Fruit fly (Drosophila melanogaster) whole organism, prepupa: ENCODE data around the gene vito.

Experiments
- Blimp-1 ChIP-seq: fragments of 200-800 bp; sonication (Bioruptor generic); optimal IDR thresholded peaks from 3 replicates; lab custom pipeline; 2017; ENCODE audit warnings: missing biosample characterization, missing genetic modification characterization, mild to moderate bottlenecking, moderate library complexity, missing genetic modification reagents
- CG10631 ChIP-seq: fragments of 200-800 bp; sonication (Bioruptor generic); optimal IDR thresholded peaks from 2 replicates; lab custom pipeline; 2016; ENCODE audit warnings: missing biosample characterization, missing genetic modification characterization
- CG11294 ChIP-seq: fragments of 200-800 bp; sonication (Bioruptor generic); IDR thresholded peaks from 2 replicates; pipeline ENCODE4 v1.3.6; 2022; ENCODE audit warnings: missing biosample characterization, missing genetic modification characterization
- CG11762 ChIP-seq: fragments of 200-800 bp; sonication (Bioruptor generic); optimal IDR thresholded peaks from 3 replicates; lab custom pipeline; 2016; ENCODE audit warnings: missing biosample characterization, missing genetic modification characterization; ENCODE audit not compliant: insufficient read depth
- CG11902 ChIP-seq: fragments of 200-800 bp; sonication (Bioruptor generic); optimal IDR thresholded peaks from 3 replicates; lab custom pipeline; 2016; ENCODE audit warnings: missing biosample characterization, missing genetic modification characterization
- CG15336 ChIP-seq: fragments of 200-800 bp; sonication (Bioruptor generic); IDR thresholded peaks from 2 replicates; pipeline ENCODE4 v1.3.6; 2022; ENCODE audit warnings: missing biosample characterization, missing genetic modification characterization
- CG1621 ChIP-seq: fragments of 200-800 bp; sonication (Bioruptor generic); optimal IDR thresholded peaks from 3 replicates; lab custom pipeline; 2018; ENCODE audit warnings: missing biosample characterization, mild to moderate bottlenecking, missing genetic modification characterization
- CG3032 ChIP-seq: fragments of 200-800 bp; optimal IDR thresholded peaks from 2 replicates; lab custom pipeline; 2019; ENCODE audit warnings: missing biosample characterization, mild to moderate bottlenecking, missing genetic modification characterization, moderate library complexity
- CG31627 ChIP-seq: fragments of 200-800 bp; sonication (Bioruptor generic); optimal IDR thresholded peaks from 3 replicates; lab custom pipeline; 2016; ENCODE audit warnings: missing biosample characterization, missing genetic modification characterization
- CG32006 ChIP-seq: fragments of 200-800 bp; sonication (Bioruptor generic); optimal IDR thresholded peaks from 3 replicates; lab custom pipeline; 2017; ENCODE audit warnings: missing biosample characterization, mild to moderate bottlenecking, missing genetic modification characterization
- CG34406 ChIP-seq: fragments of 200-800 bp; sonication (Bioruptor generic); optimal IDR thresholded peaks from 3 replicates; lab custom pipeline; 2016; ENCODE audit warnings: missing biosample characterization, missing genetic modification characterization
- CG3919 ChIP-seq: fragments of 200-800 bp; sonication (Bioruptor generic); optimal IDR thresholded peaks from 3 replicates; lab custom pipeline; 2016; ENCODE audit warnings: missing biosample characterization, missing genetic modification characterization
- CG6163 ChIP-seq: fragments of 200-800 bp; sonication (Bioruptor generic); IDR thresholded peaks from 3 replicates; pipeline ENCODE4 v1.3.6; 2022; ENCODE audit warnings: missing biosample characterization, missing genetic modification characterization
- CG6792 ChIP-seq: fragments of 200-800 bp; sonication (Bioruptor generic); optimal IDR thresholded peaks from 3 replicates; lab custom pipeline; 2016; ENCODE audit warnings: missing biosample characterization, missing genetic modification characterization
- CG6854 ChIP-seq: fragments of 200-800 bp; sonication (Bioruptor generic); optimal IDR thresholded peaks from 2 replicates; lab custom pipeline; 2017; ENCODE audit warnings: missing biosample characterization, mild to moderate bottlenecking, missing genetic modification characterization
- CG7368 ChIP-seq: fragments of 200-800 bp; sonication (Bioruptor generic); optimal IDR thresholded peaks from 3 replicates; lab custom pipeline; 2016; ENCODE audit warnings: missing biosample characterization, missing genetic modification characterization
- CG8119 ChIP-seq: fragments of 200-800 bp; sonication (Bioruptor generic); IDR thresholded peaks from 3 replicates; pipeline ENCODE4 v1.3.6; 2022; ENCODE audit warnings: missing biosample characterization, missing genetic modification characterization
- CG8319 ChIP-seq: fragments of 200-800 bp; sonication (Bioruptor generic); optimal IDR thresholded peaks from 3 replicates; lab custom pipeline; 2016; ENCODE audit warnings: missing biosample characterization, missing genetic modification characterization
- CG8632 ChIP-seq: fragments of 200-800 bp; sonication (Bioruptor generic); optimal IDR thresholded peaks from 3 replicates; lab custom pipeline; 2016; ENCODE audit warnings: missing biosample characterization, missing genetic modification characterization
- CG9139 ChIP-seq: fragments of 200-800 bp; sonication (Bioruptor generic); optimal IDR thresholded peaks from 3 replicates; lab custom pipeline; 2017; ENCODE audit warnings: missing biosample characterization, mild to moderate bottlenecking, missing genetic modification characterization
- Eip78C ChIP-seq: fragments of 200-800 bp; sonication (Bioruptor generic); peaks from one replicate; lab custom pipeline; 2016; ENCODE audit warnings: missing biosample characterization, missing genetic modification characterization
- Eip93F ChIP-seq: fragments of 200-800 bp; sonication (Bioruptor generic); optimal IDR thresholded peaks from 2 replicates; lab custom pipeline; 2016; ENCODE audit warnings: missing biosample characterization, mild to moderate bottlenecking, missing genetic modification characterization
- Ets96B ChIP-seq: fragments of 200-800 bp; optimal IDR thresholded peaks from 2 replicates; lab custom pipeline; 2019; ENCODE audit warnings: missing biosample characterization, mild to moderate bottlenecking, missing genetic modification characterization, moderate library complexity
- Gug ChIP-seq: fragments of 200-800 bp; sonication (Bioruptor generic); IDR thresholded peaks from 2 replicates; pipeline ENCODE4 v1.3.6; 2022; ENCODE audit warnings: missing biosample characterization, missing genetic modification characterization
- Hr38 ChIP-seq: sonication (Bioruptor generic); optimal IDR thresholded peaks from 2 replicates; lab custom pipeline; 2016; ENCODE audit warnings: missing biosample characterization, missing genetic modification characterization
- Hr39 ChIP-seq: fragments of 200-800 bp; sonication (Bioruptor generic); optimal IDR thresholded peaks from 2 replicates; lab custom pipeline; 2016; ENCODE audit warnings: missing biosample characterization, missing genetic modification characterization
- Hr4 ChIP-seq: fragments of 200-800 bp; sonication (Bioruptor generic); optimal IDR thresholded peaks from 3 replicates; lab custom pipeline; 2016; ENCODE audit warnings: missing biosample characterization, missing genetic modification characterization
- Lpt ChIP-seq: fragments of 200-800 bp; sonication (Bioruptor generic); optimal IDR thresholded peaks from 3 replicates; lab custom pipeline; 2016; ENCODE audit warnings: missing biosample characterization, missing genetic modification characterization
- OdsH ChIP-seq: fragments of 200-800 bp; sonication (Bioruptor generic); optimal IDR thresholded peaks from 3 replicates; lab custom pipeline; 2016; ENCODE audit warnings: missing biosample characterization, missing genetic modification characterization
- Smox ChIP-seq: fragments of 200-800 bp; sonication (Bioruptor generic); optimal IDR thresholded peaks from 3 replicates; lab custom pipeline; 2016; ENCODE audit warnings: missing biosample characterization, missing genetic modification characterization
- Sox14 ChIP-seq: fragments of 200-800 bp; sonication (Bioruptor generic); optimal IDR thresholded peaks from 3 replicates; lab custom pipeline; 2016; ENCODE audit warnings: missing biosample characterization, missing genetic modification characterization
- Sox15 ChIP-seq: fragments of 200-800 bp; sonication (Bioruptor generic); optimal IDR thresholded peaks from 3 replicates; lab custom pipeline; 2016; ENCODE audit warnings: missing biosample characterization, missing genetic modification characterization
- achi ChIP-seq: fragments of 200-800 bp; sonication (Bioruptor generic); optimal IDR thresholded peaks from 3 replicates; lab custom pipeline; 2016; ENCODE audit warnings: missing biosample characterization, missing genetic modification characterization
- acj6 ChIP-seq: fragments of 200-800 bp; sonication (Bioruptor generic); optimal IDR thresholded peaks from 3 replicates; lab custom pipeline; 2016; ENCODE audit warnings: missing biosample characterization, missing genetic modification characterization
- cyc ChIP-seq: fragments of 200-800 bp; sonication (Bioruptor generic); optimal IDR thresholded peaks from 3 replicates; lab custom pipeline; 2016; ENCODE audit warnings: missing biosample characterization, missing genetic modification characterization
- dsx ChIP-seq: fragments of 200-800 bp; optimal IDR thresholded peaks from 3 replicates; lab custom pipeline; 2019; ENCODE audit warnings: missing biosample characterization, mild to moderate bottlenecking, missing genetic modification characterization, moderate library complexity; ENCODE audit not compliant: poor library complexity, severe bottlenecking
- eg ChIP-seq: fragments of 200-800 bp; sonication (Bioruptor generic); IDR thresholded peaks from 3 replicates; pipeline ENCODE4 v1.3.6; 2022; ENCODE audit warnings: missing biosample characterization, missing genetic modification characterization
- esn ChIP-seq: fragments of 200-800 bp; sonication (Bioruptor generic); optimal IDR thresholded peaks from 2 replicates; lab custom pipeline; 2016; ENCODE audit warnings: missing biosample characterization, mild to moderate bottlenecking, missing genetic modification characterization, moderate library complexity
- fd59A ChIP-seq: fragments of 200-800 bp; sonication (Bioruptor generic); optimal IDR thresholded peaks from 2 replicates; lab custom pipeline; 2017; ENCODE audit warnings: missing biosample characterization, mild to moderate bottlenecking, missing genetic modification characterization, missing genetic modification reagents
- fkh ChIP-seq: fragments of 200-800 bp; sonication (Bioruptor generic); optimal IDR thresholded peaks from 3 replicates; lab custom pipeline; 2017; ENCODE audit warnings: missing biosample characterization, mild to moderate bottlenecking, missing genetic modification characterization, moderate library complexity
- lz ChIP-seq: fragments of 200-800 bp; sonication (Bioruptor generic); optimal IDR thresholded peaks from 3 replicates; lab custom pipeline; 2016; ENCODE audit warnings: missing biosample characterization, missing genetic modification characterization
- net ChIP-seq: fragments of 200-800 bp; sonication (Bioruptor generic); optimal IDR thresholded peaks from 3 replicates; lab custom pipeline; 2016; ENCODE audit warnings: missing biosample characterization, missing genetic modification characterization
- pdm3 ChIP-seq: fragments of 200-800 bp; sonication (Bioruptor generic); optimal IDR thresholded peaks from 3 replicates; lab custom pipeline; 2016; ENCODE audit warnings: missing biosample characterization, missing genetic modification characterization
- salr ChIP-seq, 2 experiments: fragments of 200-800 bp; sonication (Bioruptor generic); optimal IDR thresholded peaks; 3 replicates each; lab custom pipeline; 2016 to 2018; ENCODE audit warnings: missing biosample characterization in 2 of 2, missing genetic modification characterization in 2 of 2, mild to moderate bottlenecking in 1 of 2
- spab ChIP-seq: fragments of 200-800 bp; sonication (Bioruptor generic); optimal IDR thresholded peaks from 2 replicates; lab custom pipeline; 2017; ENCODE audit warnings: missing biosample characterization, mild to moderate bottlenecking, missing genetic modification characterization, missing genetic modification reagents
- ss ChIP-seq, 2 experiments: fragments of 200-800 bp; sonication (Bioruptor generic); optimal IDR thresholded peaks; 2 replicates in 1 of 2; 3 replicates in 1 of 2; lab custom pipeline; 2017 to 2018; ENCODE audit warnings: mild to moderate bottlenecking in 2 of 2, missing biosample characterization in 2 of 2, missing genetic modification characterization in 2 of 2, moderate library complexity in 1 of 2
- svp ChIP-seq: fragments of 200-800 bp; sonication (Bioruptor generic); peaks from one replicate; lab custom pipeline; 2016; ENCODE audit warnings: missing biosample characterization, missing genetic modification characterization
- topi ChIP-seq: fragments of 200-800 bp; sonication (Bioruptor generic); optimal IDR thresholded peaks from 3 replicates; lab custom pipeline; 2016; ENCODE audit warnings: missing biosample characterization, missing genetic modification characterization
- vri ChIP-seq: fragments of 200-800 bp; sonication (Bioruptor generic); optimal IDR thresholded peaks from 3 replicates; lab custom pipeline; 2016; ENCODE audit warnings: missing biosample characterization, mild to moderate bottlenecking, missing genetic modification characterization

The vito gene

dm6 chr3L:5774782-5775181, 2.4 kb downstream of the vito start:
- no peak for TF ChIP-seq Gug (GFP tag; lab: Robert Waterston, UW)
- TF ChIP-seq svp (GFP tag; lab: Kevin White, UChicago): peak; percentile 98
- no peak for TF ChIP-seq CG6854 (GFP tag; lab: Kevin White, UChicago)

- peak; percentile 88 for TF ChIP-seq achi (GFP tag; lab: Kevin White, UChicago)
- peak; percentile 91 for TF ChIP-seq esn
- peak; percentile 73 for TF ChIP-seq eg (GFP tag; lab: Robert Waterston, UW)
- peak; percentile 47 for TF ChIP-seq fkh
- peak; percentile 82 for TF ChIP-seq CG3032 (tag; lab: Kevin White, UChicago)
- no peak for TF ChIP-seq Hr4 (GFP tag; lab: Kevin White, UChicago)
- peak; percentile 85 for TF ChIP-seq Hr39 (GFP tag; lab: Kevin White, UChicago)
- no peak for TF ChIP-seq Hr38 (GFP tag; lab: Kevin White, UChicago)
- peak; percentile 74 for TF ChIP-seq CG15336 (GFP tag; lab: Robert Waterston, UW)
- TF ChIP-seq CG10631: peak; percentile 86
- TF ChIP-seq net (GFP tag; lab: Kevin White, UChicago): no peak
- peak; percentile 54 for TF ChIP-seq CG6854 (GFP tag; lab: Kevin White, UChicago)
- TF ChIP-seq svp (GFP tag; lab: Kevin White, UChicago): peak; percentile 93
- TF ChIP-seq fd59A (GFP tag; lab: Kevin White, UChicago): peak; percentile 81
- TF ChIP-seq CG1621 (tag; lab: Kevin White, UChicago): peak; percentile 51
- TF ChIP-seq CG9139 (GFP tag; lab: Kevin White, UChicago): no peak
- peak; percentile 85 for TF ChIP-seq CG6792 (GFP tag; lab: Kevin White, UChicago)
- TF ChIP-seq Sox15 (GFP tag; lab: Kevin White, UChicago): peak; percentile 63
- peak; percentile 89 for TF ChIP-seq topi (GFP tag; lab: Kevin White, UChicago)
- peak; percentile 86 for TF ChIP-seq CG8319 (GFP tag; lab: Kevin White, UChicago)
- TF ChIP-seq acj6 (GFP tag; lab: Kevin White, UChicago): peak; percentile 89
- peak; percentile 86 for TF ChIP-seq CG8632 (GFP tag; lab: Kevin White, UChicago)
- TF ChIP-seq Smox (GFP tag; lab: Kevin White, UChicago): no peak
- peak; percentile 90 for TF ChIP-seq CG32006 (GFP tag; lab: Kevin White, UChicago)
- TF ChIP-seq Lpt (GFP tag; lab: Kevin White, UChicago): peak; percentile 67
- TF ChIP-seq CG11902 (GFP tag; lab: Kevin White, UChicago): peak; percentile 68
- TF ChIP-seq ss (GFP tag; optimal IDR thresholded peaks at IDR 0.05; lab: Kevin White, UChicago): no peak
- peak; percentile 88 for TF ChIP-seq CG31627 (GFP tag; lab: Kevin White, UChicago)
- TF ChIP-seq pdm3 (GFP tag; lab: Kevin White, UChicago): no peak
- TF ChIP-seq spab: no peak
- TF ChIP-seq CG34406 (GFP tag; lab: Kevin White, UChicago): peak; percentile 80
- peak; percentile 72 for TF ChIP-seq vri (GFP tag; lab: Kevin White, UChicago)
- peak; percentile 89 for TF ChIP-seq lz (GFP tag; lab: Kevin White, UChicago)
- TF ChIP-seq OdsH (GFP tag; lab: Kevin White, UChicago): no peak
- TF ChIP-seq Blimp-1: no peak
- TF ChIP-seq Ets96B (tag; lab: Kevin White, UChicago): peak; percentile 82
- peak; percentile 86 for TF ChIP-seq CG3919 (GFP tag; lab: Kevin White, UChicago)
- peak; percentile 96 for TF ChIP-seq Sox14 (GFP tag; lab: Kevin White, UChicago)
- TF ChIP-seq CG11762 (GFP tag; lab: Kevin White, UChicago): peak; percentile 80
- TF ChIP-seq CG7368 (GFP tag; lab: Kevin White, UChicago): no peak
- peak; percentile 55 for TF ChIP-seq Eip93F (GFP tag; lab: Kevin White, UChicago)
- peak in 1 of 2 experiments; percentile 74 for TF ChIP-seq salr (GFP tag; optimal IDR thresholded peaks at IDR 0.05; lab: Kevin White, UChicago)
- TF ChIP-seq CG8119 (GFP tag; lab: Robert Waterston, UW): peak; percentile 82
- TF ChIP-seq Eip78C (GFP tag; lab: Kevin White, UChicago): peak; percentile 98
- TF ChIP-seq Gug (GFP tag; lab: Robert Waterston, UW): peak; percentile 29; the same call in 1 of the 2 replicates
- TF ChIP-seq CG11294 (GFP tag; lab: Robert Waterston, UW): 0 out of 2 replicates have a peak, but pooled peaks have one; percentile 21
- TF ChIP-seq CG6163 (GFP tag; lab: Robert Waterston, UW): peak; percentile 60; the same call in 2 of the 3 replicates
- peak; percentile 78 for TF ChIP-seq dsx (GFP tag; lab: Kevin White, UChicago)
- peak; percentile 86 for TF ChIP-seq cyc
These were observed 6.2 kb downstream of the vito start for dm6 chr3L:5770817-5771425.
